Fruit fly (Drosophila melanogaster) S2 (cell line): ENCODE measurements around the gene CG44153.

ENCODE experiments used
- CG8478 ChIP-seq: fragments of >200 bp; optimal IDR thresholded peaks from 2 replicates; lab custom pipeline; 2018
- CTCF ChIP-seq, 2 experiments: fragments of >200 bp; optimal IDR thresholded peaks; 2 replicates each; lab custom pipeline; 2018

DNA sequence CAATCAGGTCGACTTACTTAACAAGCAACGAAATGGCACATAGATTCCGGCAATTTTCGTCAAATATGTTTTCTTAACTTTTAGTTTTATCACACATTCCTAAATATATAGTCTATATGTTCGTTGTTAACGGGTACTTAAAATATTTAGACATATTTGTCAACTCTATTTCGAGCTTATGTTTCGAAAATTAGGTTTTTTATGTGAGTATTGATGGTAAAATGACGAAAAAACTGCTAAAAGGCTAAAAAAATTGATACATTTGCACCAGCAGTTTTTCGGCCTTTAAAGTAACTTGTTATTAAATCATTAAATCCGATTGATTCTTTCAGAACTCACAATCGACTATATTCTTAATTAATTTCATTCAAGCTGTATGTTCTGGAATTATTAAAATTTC, 162.7 kb downstream of the CG44153 start, which contains the start of gene CG13131:
- TF ChIP-seq CG8478 (no peak), CTCF (optimal IDR thresholded peaks at IDR 0.05; lab: Kevin White, UChicago) (no peak)
